Fruit fly (Drosophila melanogaster): ENCODE results near the gene crb.

The crb gene

dm6 chr3R:24271071-24271470 is 23.8 kb upstream of the crb start, which contains the start of gene jar (continued):
- TF ChIP-seq CG31365 (tag; optimal IDR thresholded peaks at IDR 0.05) = peak; percentile 44
- TF ChIP-seq cg (GFP tag; optimal IDR thresholded peaks at IDR 0.05) = peak; percentile 27
- TF ChIP-seq CG6254 (GFP tag; optimal IDR thresholded peaks at IDR 0.05) = no peak
- TF ChIP-seq CG4328 (GFP tag; optimal IDR thresholded peaks at IDR 0.05) = no peak
- TF ChIP-seq usp (GFP tag; optimal IDR thresholded peaks at IDR 0.05) = no peak
- TF ChIP-seq CG6813 (GFP tag; optimal IDR thresholded peaks at IDR 0.05) = peak; percentile 7
- TF ChIP-seq Lpt (GFP tag; optimal IDR thresholded peaks at IDR 0.05) = no peak
- no peak for TF ChIP-seq CG18619 (GFP tag; optimal IDR thresholded peaks at IDR 0.05)
- no peak for TF ChIP-seq Elba2 (GFP tag; optimal IDR thresholded peaks at IDR 0.05)
- no peak for TF ChIP-seq Hr3 (GFP tag; optimal IDR thresholded peaks at IDR 0.05)
- peak; percentile 24 for TF ChIP-seq salm (tag; optimal IDR thresholded peaks at IDR 0.05)
- no peak for TF ChIP-seq gcm2 (GFP tag; optimal IDR thresholded peaks at IDR 0.05)
- no peak for TF ChIP-seq NK7.1 (GFP tag; optimal IDR thresholded peaks at IDR 0.05)
- peak; percentile 50 for TF ChIP-seq CG15269 (tag; optimal IDR thresholded peaks at IDR 0.05)
- TF ChIP-seq CG6689 (GFP tag; IDR thresholded peaks at IDR 0.05) = no peak
- TF ChIP-seq zen2 (GFP tag; IDR thresholded peaks at IDR 0.05; ENCODE audit: partially characterized antibody) = peak; percentile 87
- peak; percentile 23 for TF ChIP-seq cad (GFP tag; optimal IDR thresholded peaks at IDR 0.05)
- TF ChIP-seq Gsc (GFP tag; IDR thresholded peaks at IDR 0.05) = no peak
- TF ChIP-seq CG7372 (GFP tag; IDR thresholded peaks at IDR 0.05) = no peak
- TF ChIP-seq CG6854 (GFP tag; optimal IDR thresholded peaks at IDR 0.05) = no peak
- TF ChIP-seq CG17612 (GFP tag; IDR thresholded peaks at IDR 0.05) = no peak
- peak; percentile 45 for TF ChIP-seq Asciz (GFP tag; optimal IDR thresholded peaks at IDR 0.05)
- TF ChIP-seq CG4730 (GFP tag; IDR thresholded peaks at IDR 0.05) = no peak
- TF ChIP-seq CG14441 (GFP tag; IDR thresholded peaks at IDR 0.05) = no peak
- TF ChIP-seq Atf3 (GFP tag; optimal IDR thresholded peaks at IDR 0.05) = no peak
- peak; percentile 21 for TF ChIP-seq ATbp (GFP tag; optimal IDR thresholded peaks at IDR 0.05)
- no peak for TF ChIP-seq hkb (optimal IDR thresholded peaks at IDR 0.05)
- TF ChIP-seq hkb (GFP tag; IDR thresholded peaks at IDR 0.05) = peak; percentile 39; the same call in 1 of the 2 replicates
- no peak for TF ChIP-seq CG4820 (GFP tag; optimal IDR thresholded peaks at IDR 0.05)
- TF ChIP-seq Vsx1 (GFP tag; optimal IDR thresholded peaks at IDR 0.05) = peak; percentile 12
- peak; percentile 59 for TF ChIP-seq row (GFP tag; IDR thresholded peaks at IDR 0.05)
- TF ChIP-seq maf-S (GFP tag; optimal IDR thresholded peaks at IDR 0.05) = no peak
- TF ChIP-seq ewg (GFP tag; optimal IDR thresholded peaks at IDR 0.05) = peak; percentile 47
- peak; percentile 56; the same call in 1 of the 2 replicates for TF ChIP-seq Atf6 (GFP tag; IDR thresholded peaks at IDR 0.05)
- TF ChIP-seq fd96Cb (tag; optimal IDR thresholded peaks at IDR 0.05) = no peak
- peak; percentile 39 for TF ChIP-seq CG8924 (tag; optimal IDR thresholded peaks at IDR 0.05)
- peak; percentile 88 for TF ChIP-seq knrl (GFP tag; IDR thresholded peaks at IDR 0.05; ENCODE audit: partially characterized antibody)
- TF ChIP-seq CG8359 (GFP tag; optimal IDR thresholded peaks at IDR 0.05; ENCODE audit: borderline replicate concordance) = no peak
- TF ChIP-seq D19B (GFP tag; optimal IDR thresholded peaks at IDR 0.05) = no peak
- no peak for TF ChIP-seq dimm (GFP tag; IDR thresholded peaks at IDR 0.05)
- TF ChIP-seq odd (GFP tag; optimal IDR thresholded peaks at IDR 0.05) = peak; percentile 22
- peak; percentile 37 for TF ChIP-seq lbe (GFP tag; optimal IDR thresholded peaks at IDR 0.05)
- TF ChIP-seq Dfd (GFP tag; optimal IDR thresholded peaks at IDR 0.05) = no peak
- peak; percentile 6 for TF ChIP-seq ERR (GFP tag; optimal IDR thresholded peaks at IDR 0.05)
- TF ChIP-seq CoRest (tag; optimal IDR thresholded peaks at IDR 0.05) = peak; percentile 50
- TF ChIP-seq gt (GFP tag; IDR thresholded peaks at IDR 0.05) = no peak
- peak; percentile 52 for TF ChIP-seq CG7928 (GFP tag; optimal IDR thresholded peaks at IDR 0.05)
- no peak for TF ChIP-seq aop (GFP tag; IDR thresholded peaks at IDR 0.05)
- no peak for TF ChIP-seq Tbp (GFP tag; optimal IDR thresholded peaks at IDR 0.05)
- TF ChIP-seq CG3281 (GFP tag; optimal IDR thresholded peaks at IDR 0.05) = peak; percentile 30
- TF ChIP-seq Poxn (GFP tag; IDR thresholded peaks at IDR 0.05) = no peak
- TF ChIP-seq MESR4 (GFP tag; optimal IDR thresholded peaks at IDR 0.05) = peak; percentile 31

All from whole organism, embryonic.